Fruit fly (Drosophila melanogaster) whole organism, larva: ENCODE data around the gene CG42705.

Experiments used
- noc ChIP-seq: fragments of 200-800 bp; sonication (Bioruptor generic); optimal IDR thresholded peaks from 3 replicates; lab custom pipeline; 2019; ENCODE audit warnings: missing biosample characterization, mild to moderate bottlenecking, missing genetic modification characterization, moderate library complexity

The CG42705 gene

DNA sequence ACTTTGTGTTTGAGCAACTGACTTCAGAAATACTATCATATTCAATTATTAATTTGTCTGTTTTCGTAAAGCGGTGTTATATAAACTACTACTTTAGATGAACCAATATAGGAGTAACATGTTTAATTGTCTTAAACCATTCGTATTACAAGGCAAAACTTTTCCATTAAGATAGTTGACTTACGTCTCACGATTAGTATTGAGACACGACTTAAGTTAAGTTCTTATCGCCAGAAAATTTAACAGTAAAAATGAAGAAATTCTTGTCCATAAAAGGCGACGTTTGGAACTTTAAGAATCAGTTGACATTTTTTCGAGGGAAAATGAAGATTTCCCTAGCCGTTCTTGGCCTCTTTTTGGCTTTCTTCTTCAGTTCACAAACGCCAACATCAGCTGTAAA lies at the start of gene CG42705:
TSS of gene CG42705 (plus strand) at position 301 of the 400 bp plus-strand sequence.
- no peak for TF ChIP-seq noc (tag; lab: Kevin White, UChicago)

DNA sequence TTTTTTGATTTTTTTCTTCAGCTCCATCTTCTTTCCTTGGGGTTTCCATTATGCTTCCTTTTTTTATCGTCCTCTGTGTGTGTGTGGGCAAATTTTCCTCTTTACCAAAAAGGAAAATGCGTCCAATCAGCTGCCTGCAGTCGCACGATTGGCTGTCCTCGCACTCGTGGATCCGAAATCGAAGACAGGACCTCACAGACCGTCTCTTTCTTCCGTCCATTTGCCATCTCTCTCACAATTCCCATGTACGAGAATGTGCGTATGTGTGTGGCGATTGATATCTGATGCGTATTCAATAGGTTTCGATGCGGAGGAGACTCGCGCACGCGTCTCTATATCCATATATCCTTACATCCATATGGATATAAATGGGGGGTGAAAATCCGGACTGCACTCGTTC lies 45.3 kb upstream of the CG42705 start:
- TF ChIP-seq noc (tag; lab: Kevin White, UChicago): no peak

DNA sequence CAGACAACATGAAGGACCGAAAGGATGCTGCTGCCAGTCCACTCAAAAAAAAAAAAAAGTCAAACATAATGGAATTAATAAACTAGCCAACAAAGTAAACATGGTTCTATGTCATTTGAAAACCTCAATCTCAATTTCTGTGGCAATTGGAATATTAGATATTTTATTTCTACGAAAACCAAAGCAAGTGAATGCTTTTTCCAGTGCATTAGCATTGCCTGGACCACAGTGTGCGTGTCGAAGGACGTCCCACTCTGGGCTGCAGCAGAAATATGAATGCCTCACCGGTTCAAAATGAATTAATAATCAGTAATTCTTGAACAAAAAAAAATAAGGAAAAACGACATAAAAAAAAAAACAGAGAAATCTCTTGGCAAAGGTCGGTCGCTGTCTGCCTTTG lies 41.2 kb upstream of the CG42705 start:
- no peak for TF ChIP-seq noc (tag; lab: Kevin White, UChicago)

DNA sequence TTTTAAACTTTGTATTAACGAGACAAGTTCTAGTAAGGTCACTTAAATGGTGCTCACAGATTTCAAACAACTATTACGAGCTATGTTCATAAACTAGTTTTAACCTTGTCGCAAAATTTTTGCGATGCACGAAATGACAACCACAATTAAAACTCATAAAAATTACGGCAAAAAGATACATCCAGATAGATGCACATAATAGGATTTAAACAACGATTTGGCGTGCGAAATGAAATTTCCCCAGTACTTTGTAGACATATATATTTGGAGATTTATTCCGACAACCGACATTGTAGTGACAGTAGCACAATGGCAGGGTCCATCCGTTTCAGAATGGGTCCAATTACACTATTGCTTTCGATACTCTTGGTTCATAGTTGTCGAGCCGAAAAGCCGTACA lies 35.8 kb upstream of the CG42705 start, which contains the start of gene CheA7a:
TSS of gene CheA7a (plus strand) at position 301 of the 400 bp plus-strand sequence.
- no peak for TF ChIP-seq noc (tag; lab: Kevin White, UChicago)

DNA sequence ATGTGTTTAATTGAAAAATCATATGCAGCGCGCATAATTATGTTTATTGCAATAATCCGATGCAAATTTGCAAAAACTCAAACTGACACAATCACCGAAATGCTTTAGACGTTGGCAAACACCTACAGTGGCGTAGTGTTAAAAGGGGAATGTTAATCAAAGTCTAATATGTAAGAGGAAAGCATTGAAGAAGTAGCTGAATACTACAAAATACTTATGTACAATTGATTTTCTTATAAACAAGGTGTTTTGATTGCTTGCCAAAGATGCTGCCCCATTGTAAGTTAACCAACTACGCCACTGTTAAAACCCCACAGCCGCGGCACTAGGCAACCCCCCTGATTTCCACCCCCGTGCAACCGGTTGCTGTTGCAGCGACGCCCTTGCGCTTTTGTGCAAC lies 34.1 kb upstream of the CG42705 start:
- TF ChIP-seq noc (tag; lab: Kevin White, UChicago): no peak

DNA sequence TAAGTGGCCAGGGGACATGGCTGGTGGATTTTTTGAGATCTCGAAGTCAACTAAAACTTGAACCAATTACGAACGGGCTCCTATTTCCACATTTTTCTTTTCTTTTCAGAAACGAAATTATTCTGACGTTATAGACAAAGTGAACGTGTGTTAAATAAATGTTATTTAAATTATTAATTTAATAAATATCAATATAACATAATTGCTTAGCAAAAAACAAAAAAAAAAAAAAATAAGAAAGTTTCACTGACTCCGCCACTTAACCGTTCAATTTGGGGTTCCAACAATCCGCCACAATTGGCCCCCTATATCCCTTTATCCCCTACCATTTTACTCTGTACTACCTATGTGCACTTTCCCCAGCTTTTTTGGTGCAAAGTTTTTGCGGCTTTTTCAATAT lies 30.8 kb upstream of the CG42705 start, which contains the start of gene CG42781:
TSS of gene CG42781 (minus strand) at position 101 of the 400 bp plus-strand sequence.
- TF ChIP-seq noc (tag; lab: Kevin White, UChicago): no peak

DNA sequence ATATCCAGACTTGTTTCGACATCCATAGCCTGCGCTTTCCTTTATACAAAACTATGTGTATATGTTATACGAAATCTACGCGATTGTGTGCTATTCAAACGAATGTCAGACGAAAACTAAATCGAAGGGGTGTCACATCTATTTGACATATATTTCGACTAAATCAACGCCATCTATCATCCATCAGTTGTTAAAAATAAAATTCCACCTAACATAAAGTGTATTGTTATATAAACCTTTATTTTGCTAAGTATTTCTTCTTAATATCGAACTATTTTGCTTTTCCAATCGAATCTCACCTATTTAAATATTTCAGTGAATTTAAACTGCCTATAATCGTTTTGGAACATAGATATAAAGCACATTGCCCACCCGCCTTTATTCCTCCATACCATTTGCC lies 10.6 kb upstream of the CG42705 start, which contains the start of gene CG15035:
TSS of gene CG15035 (minus strand) at position 101 of the 400 bp plus-strand sequence.
- no peak for TF ChIP-seq noc (tag; lab: Kevin White, UChicago)

DNA sequence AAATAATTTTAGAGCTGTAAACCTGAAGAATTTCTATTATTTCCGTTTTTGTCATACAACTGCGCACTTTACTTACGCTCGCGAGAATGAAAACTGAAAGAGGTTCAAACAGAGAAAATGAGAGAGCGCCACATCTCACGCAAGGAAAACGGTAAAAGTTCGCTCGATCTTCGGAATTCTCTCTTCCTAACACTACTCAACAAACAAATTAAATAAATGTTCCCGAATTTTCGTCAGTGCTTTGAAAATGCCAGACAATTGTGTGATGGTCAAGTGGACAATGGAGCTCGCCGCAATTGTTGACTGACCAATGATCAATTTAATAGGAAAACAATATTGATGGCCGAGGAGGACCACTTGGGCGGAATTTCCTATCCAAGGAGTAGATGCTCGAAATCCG lies 8.0 kb upstream of the CG42705 start, which contains the start of gene CG1677:
TSS of gene CG1677 (minus strand) at position 101 of the 400 bp plus-strand sequence.
- TF ChIP-seq noc (tag; lab: Kevin White, UChicago): no peak

DNA sequence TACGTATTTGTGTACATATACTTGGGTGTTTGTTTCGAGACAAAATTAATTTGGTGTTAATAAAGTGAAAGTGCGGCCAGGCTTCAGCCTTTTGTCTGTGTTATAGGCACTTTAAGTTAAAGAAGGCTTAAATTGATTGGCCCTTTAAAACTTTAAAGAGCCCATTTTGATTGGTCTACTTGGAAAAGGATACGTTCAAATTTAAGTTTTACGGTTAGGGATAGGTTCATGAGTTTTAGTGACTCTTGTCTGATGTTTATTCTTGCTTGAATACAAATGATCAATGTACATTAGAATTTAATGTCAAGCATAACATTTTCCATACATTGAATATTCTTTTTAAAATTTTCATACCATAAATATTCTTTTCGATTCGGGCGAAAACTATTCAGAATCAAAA lies 6.8 kb upstream of the CG42705 start, which contains the start of gene CG32727:
TSS of gene CG32727 (plus strand) at position 301 of the 400 bp plus-strand sequence.
- TF ChIP-seq noc (tag; lab: Kevin White, UChicago): no peak

DNA sequence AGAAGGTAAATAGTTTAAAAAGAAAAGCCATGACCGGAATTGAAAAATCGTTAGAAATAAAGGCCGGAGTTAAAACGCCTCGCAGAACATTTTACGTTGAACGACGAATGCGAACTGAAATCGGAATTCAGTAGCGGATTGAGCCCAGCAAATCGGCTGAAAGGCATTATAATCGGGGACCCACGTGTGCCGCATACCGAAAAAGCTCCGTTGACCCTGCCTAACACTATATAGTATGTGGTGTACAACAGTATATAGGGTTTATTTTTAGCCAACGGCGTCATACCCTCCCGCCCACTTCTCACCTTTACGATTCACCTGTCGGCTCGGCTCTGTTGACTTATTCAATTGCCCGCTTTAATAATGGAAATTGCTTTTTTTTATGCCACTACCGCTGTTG lies 1.9 kb upstream of the CG42705 start, which contains the start of gene CG42246:
TSS of gene CG42246 (minus strand) at position 101 of the 400 bp plus-strand sequence.
- TF ChIP-seq noc (tag; lab: Kevin White, UChicago): no peak

DNA sequence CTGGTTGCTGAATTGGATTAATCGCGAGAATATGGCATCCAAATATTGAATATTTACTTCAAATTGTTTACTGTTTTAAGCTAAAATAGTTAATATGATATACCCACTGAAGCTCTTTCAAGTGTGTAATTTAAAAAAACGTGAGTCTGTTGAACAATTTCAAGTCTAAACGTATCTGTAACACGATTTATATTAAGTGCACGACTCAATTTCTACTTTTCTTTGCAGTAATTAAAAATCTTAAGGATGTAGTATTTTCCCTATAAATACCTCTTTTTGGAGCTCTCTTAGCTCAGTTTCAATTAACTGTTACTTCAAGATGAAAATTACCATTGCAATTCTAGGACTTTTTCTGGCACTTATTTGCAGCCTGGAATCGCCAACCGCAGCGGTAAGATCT lies 1.3 kb upstream of the CG42705 start, which contains the start of gene CG42704:
TSS of gene CG42704 (plus strand) at position 301 of the 400 bp plus-strand sequence.
- TF ChIP-seq noc (tag; lab: Kevin White, UChicago): no peak

DNA sequence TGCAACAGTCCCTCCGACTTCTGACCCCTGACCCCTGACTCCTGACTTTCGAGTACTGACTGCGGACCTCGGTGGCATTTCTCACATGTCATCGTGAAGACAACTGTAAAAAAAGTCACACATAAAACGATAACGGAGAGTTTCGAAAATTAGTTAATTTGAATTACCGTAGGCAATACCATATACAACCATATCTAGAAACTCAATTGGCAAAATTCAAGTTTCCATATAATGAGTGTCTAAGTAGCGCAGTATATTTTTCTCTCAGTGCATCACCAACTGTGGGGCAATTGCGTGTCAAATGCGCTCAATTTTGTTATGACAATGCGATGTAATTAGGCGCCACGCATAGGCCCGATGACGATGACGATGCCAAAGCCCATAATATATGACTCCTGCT lies 1.4 kb downstream of the CG42705 start:
- no peak for TF ChIP-seq noc (tag; lab: Kevin White, UChicago)

DNA sequence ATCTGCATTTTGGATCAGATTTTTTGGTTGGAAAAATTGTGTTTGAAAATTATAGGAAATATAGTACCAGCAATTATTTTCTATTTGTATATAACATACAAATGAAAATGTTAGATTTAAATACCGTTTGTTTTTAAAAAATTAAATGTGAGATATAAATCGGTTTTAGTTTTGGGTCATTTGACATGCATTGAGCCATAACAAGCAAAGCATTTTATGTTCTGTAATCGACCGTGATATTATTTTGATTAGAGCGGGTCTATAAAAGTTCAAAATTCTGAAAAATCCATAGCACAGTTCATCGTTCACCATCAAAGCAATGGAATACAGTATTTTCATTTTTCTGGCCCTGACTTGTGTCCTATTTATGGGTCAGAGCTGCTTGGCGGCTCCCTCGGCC lies 3.3 kb downstream of the CG42705 start, which contains the start of gene CG34337:
TSS of gene CG34337 (plus strand) at position 301 of the 400 bp plus-strand sequence.
- TF ChIP-seq noc (tag; lab: Kevin White, UChicago): no peak

DNA sequence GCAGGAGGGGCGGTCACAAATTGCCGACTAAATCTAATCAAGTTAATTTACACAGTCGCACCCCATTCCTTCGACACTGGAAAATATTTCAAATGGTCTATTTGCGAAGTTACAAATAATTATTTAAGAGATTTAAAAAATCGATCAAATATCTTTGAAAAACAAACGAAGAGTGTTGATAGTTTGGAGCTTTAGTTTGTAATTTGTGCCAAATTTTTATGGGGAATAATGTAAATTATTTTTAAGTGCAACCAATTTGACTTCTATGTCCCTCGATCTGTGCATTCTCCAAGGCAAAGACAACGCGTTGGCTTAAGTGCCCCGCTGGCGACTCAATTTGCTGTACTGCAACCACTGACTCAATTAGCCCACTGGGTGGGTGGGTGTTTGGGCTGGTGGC lies 4.2 kb downstream of the CG42705 start:
- TF ChIP-seq noc (tag; lab: Kevin White, UChicago): no peak

DNA sequence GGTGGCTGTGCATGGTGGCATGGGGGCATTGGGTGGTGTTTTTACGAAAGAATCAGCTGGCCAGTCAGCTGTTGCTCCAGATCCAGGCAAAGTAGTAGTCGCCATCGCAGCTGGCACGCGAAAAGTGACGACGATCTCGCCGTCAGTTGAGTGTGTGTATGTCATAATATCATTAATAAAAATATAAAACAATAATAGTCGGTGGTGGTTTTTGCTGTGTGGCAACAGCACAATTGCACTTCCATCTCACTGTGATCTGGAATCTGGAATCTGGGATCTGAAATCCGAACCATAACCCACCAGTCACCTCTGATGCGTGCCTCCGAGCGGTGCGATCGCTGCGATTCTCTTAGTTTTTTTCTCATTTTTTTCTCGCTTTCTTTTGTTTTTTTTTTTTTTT lies 4.6 kb downstream of the CG42705 start, which contains the start of gene rumpel:
TSS of gene rumpel (plus strand) at position 301 of the 400 bp plus-strand sequence.
- TF ChIP-seq noc (tag; lab: Kevin White, UChicago): no peak

DNA sequence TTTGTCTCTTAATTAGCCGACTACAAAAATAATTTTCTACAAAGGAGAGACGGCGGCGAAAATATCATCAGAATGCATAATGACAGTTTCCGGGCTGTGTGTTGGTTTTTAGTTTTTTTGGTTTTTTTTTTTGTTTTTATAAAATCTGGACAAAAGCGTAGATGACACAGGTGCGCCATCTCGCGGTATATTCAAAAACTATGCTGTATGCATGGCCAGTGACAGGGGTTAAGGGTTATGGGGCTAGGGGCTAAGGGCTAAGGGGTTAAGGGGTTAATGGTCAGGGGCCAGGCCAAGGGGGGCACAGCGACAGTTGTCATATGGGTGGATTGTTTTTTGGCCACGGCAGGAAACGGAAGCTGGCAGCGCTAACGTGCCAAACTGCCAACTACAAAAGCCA lies 8.9 kb downstream of the CG42705 start:
- TF ChIP-seq noc (tag; lab: Kevin White, UChicago): no peak

DNA sequence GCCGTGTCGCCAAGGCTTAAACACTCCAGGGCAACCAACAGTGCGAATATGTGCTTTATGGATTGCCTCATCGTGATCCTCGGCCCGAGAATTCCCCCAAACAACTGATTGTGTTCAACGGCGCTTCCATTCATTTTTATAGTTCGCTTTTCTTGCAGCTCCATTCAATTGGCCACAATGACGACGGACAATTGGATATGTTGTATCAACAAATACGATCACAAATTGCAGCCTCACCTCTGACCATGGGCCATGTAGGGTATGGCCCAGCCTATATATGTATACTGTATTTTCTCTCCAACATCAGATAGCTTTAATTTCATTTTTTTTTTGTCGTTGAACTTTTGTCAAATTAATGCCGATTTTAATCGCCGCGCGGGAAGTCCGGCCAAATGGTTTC lies 11.1 kb downstream of the CG42705 start, which contains the start of gene CG15036:
TSS of gene CG15036 (minus strand) at position 101 of the 400 bp plus-strand sequence.
- TF ChIP-seq noc (tag; lab: Kevin White, UChicago): no peak
